Comparison of ENCODE assay signal across 2 worm cellular contexts in genomic region chrX:12172482-12173134, ce11.
A peak's percentile ranks its signal among the peaks of the same experiment; 100 is the strongest.
TF ChIP-seq lines count a peak whose summit lies in the region.

No protein-coding gene starts in this region.

TF ChIP-seq in whole organism, L4 larva, 104 proteins besides CTCF, POLR2A, EP300 and RAD21 (continued from another document and continues in another):
- TF ChIP-seq zip-11 (GFP tag; IDR thresholded peaks at IDR 0.05; lab: Robert Waterston, UW): no peak
- TF ChIP-seq gei-8 (GFP tag; optimal IDR thresholded peaks at IDR 0.05; lab: Kevin White, UChicago): no peak
- no peak for TF ChIP-seq rbr-2 (tag; optimal IDR thresholded peaks at IDR 0.05; lab: Kevin White, UChicago)
- TF ChIP-seq tag-97 (GFP tag; IDR thresholded peaks at IDR 0.05; lab: Robert Waterston, UW): no peak
- no peak for TF ChIP-seq F26F4.8 (GFP tag; conservative IDR thresholded peaks at IDR 0.05; lab: Robert Waterston, UW)
- TF ChIP-seq saeg-2 (GFP tag; IDR thresholded peaks at IDR 0.05; lab: Robert Waterston, UW): no peak
- no peak for TF ChIP-seq egl-43 (GFP tag; IDR thresholded peaks at IDR 0.05; lab: Robert Waterston, UW)
- no peak for TF ChIP-seq set-16 (GFP tag; IDR thresholded peaks at IDR 0.05; lab: Robert Waterston, UW)
- peak in 1 of 2 experiments; percentile 11 for TF ChIP-seq mdl-1 (tag; optimal IDR thresholded peaks at IDR 0.05; lab: Kevin White, UChicago)
- TF ChIP-seq fkh-10 (GFP tag; optimal IDR thresholded peaks at IDR 0.05; lab: Kevin White, UChicago): no peak
- peak; percentile 50; the same call in 1 of the 2 replicates for TF ChIP-seq ceh-20 (GFP tag; IDR thresholded peaks at IDR 0.05; lab: Robert Waterston, UW)
- TF ChIP-seq hlh-30 (tag; optimal IDR thresholded peaks at IDR 0.05; lab: Kevin White, UChicago; ENCODE audit: insufficient read depth): peak; percentile 65
- TF ChIP-seq aly-2 (tag; optimal IDR thresholded peaks at IDR 0.05; lab: Kevin White, UChicago): no peak
- no peak for TF ChIP-seq fos-1 (tag; optimal IDR thresholded peaks at IDR 0.05; lab: Kevin White, UChicago)
- peak in 1 of 2 experiments; percentile 70 for TF ChIP-seq hif-1 (tag; optimal IDR thresholded peaks at IDR 0.05; lab: Kevin White, UChicago)
- TF ChIP-seq Y5F2A.4 (GFP tag; optimal IDR thresholded peaks at IDR 0.05; lab: Kevin White, UChicago): no peak
- TF ChIP-seq ceh-28 (tag; optimal IDR thresholded peaks at IDR 0.05; lab: Kevin White, UChicago): no peak
- no peak for TF ChIP-seq Y48G9A.11 (GFP tag; IDR thresholded peaks at IDR 0.05; lab: Robert Waterston, UW)
- TF ChIP-seq hlh-11 (tag; optimal IDR thresholded peaks at IDR 0.05; lab: Kevin White, UChicago): peak; percentile 91
- no peak for TF ChIP-seq R02D3.7 (tag; optimal IDR thresholded peaks at IDR 0.05; lab: Kevin White, UChicago)
- no peak for TF ChIP-seq nhr-237 (tag; optimal IDR thresholded peaks at IDR 0.05; lab: Kevin White, UChicago)
- TF ChIP-seq mes-2 (tag; optimal IDR thresholded peaks at IDR 0.05; lab: Kevin White, UChicago; ENCODE audit: poor library complexity, severe bottlenecking): peak; percentile 46
- no peak for TF ChIP-seq nhr-25 (tag; optimal IDR thresholded peaks at IDR 0.05; lab: Kevin White, UChicago; ENCODE audit: borderline replicate concordance, insufficient read depth)
- no peak for TF ChIP-seq nhr-11 (tag; optimal IDR thresholded peaks at IDR 0.05; lab: Kevin White, UChicago)
- no peak for TF ChIP-seq daf-19 (GFP tag; conservative IDR thresholded peaks at IDR 0.05; lab: Robert Waterston, UW)
- TF ChIP-seq ama-1 (optimal IDR thresholded peaks at IDR 0.05; lab: Kevin White, UChicago): no peak
- no peak for TF ChIP-seq F49E8.2 (tag; optimal IDR thresholded peaks at IDR 0.05; lab: Kevin White, UChicago; ENCODE audit: borderline replicate concordance)
- no peak for TF ChIP-seq lin-38 (GFP tag; IDR thresholded peaks at IDR 0.05; lab: Robert Waterston, UW)
- no peak for TF ChIP-seq mxl-3 (GFP tag; optimal IDR thresholded peaks at IDR 0.05; lab: Kevin White, UChicago)
- no peak for TF ChIP-seq F10B5.3 (tag; optimal IDR thresholded peaks at IDR 0.05; lab: Kevin White, UChicago)
- no peak for TF ChIP-seq daf-8 (GFP tag; IDR thresholded peaks at IDR 0.05; lab: Robert Waterston, UW)
- TF ChIP-seq hmg-1.1 (GFP tag; IDR thresholded peaks at IDR 0.05; lab: Robert Waterston, UW): peak; percentile 20; the same call in 1 of the 2 replicates
- TF ChIP-seq lim-7 (GFP tag; IDR thresholded peaks at IDR 0.05; lab: Robert Waterston, UW): no peak
- TF ChIP-seq F44E2.7 (GFP tag; IDR thresholded peaks at IDR 0.05; lab: Robert Waterston, UW): no peak
- no peak for TF ChIP-seq madf-5 (GFP tag; IDR thresholded peaks at IDR 0.05; lab: Robert Waterston, UW)
- TF ChIP-seq F37D6.2 (tag; optimal IDR thresholded peaks at IDR 0.05; lab: Kevin White, UChicago): no peak
- TF ChIP-seq unc-62 (GFP tag; optimal IDR thresholded peaks at IDR 0.05 in 1 of 2; lab: Kevin White, UChicago): no peak
- TF ChIP-seq unc-62 (tag; optimal IDR thresholded peaks at IDR 0.05; lab: Kevin White, UChicago): no peak
- TF ChIP-seq ceh-62 (tag; optimal IDR thresholded peaks at IDR 0.05; lab: Kevin White, UChicago): no peak
- TF ChIP-seq D1046.2 (GFP tag; IDR thresholded peaks at IDR 0.05; lab: Robert Waterston, UW): no peak
- TF ChIP-seq nhr-28 (tag; optimal IDR thresholded peaks at IDR 0.05; lab: Kevin White, UChicago): peak; percentile 78
- TF ChIP-seq mep-1 (tag; optimal IDR thresholded peaks at IDR 0.05; lab: Kevin White, UChicago): peak; percentile 49
- TF ChIP-seq ceh-82 (tag; optimal IDR thresholded peaks at IDR 0.05; lab: Kevin White, UChicago): no peak
- no peak for TF ChIP-seq lir-3 (tag; optimal IDR thresholded peaks at IDR 0.05; lab: Kevin White, UChicago)
- TF ChIP-seq ces-1 (GFP tag; optimal IDR thresholded peaks at IDR 0.05; lab: Kevin White, UChicago): no peak
- no peak for TF ChIP-seq aha-1 (tag; lab: Kevin White, UChicago)
- peak; percentile 96 for TF ChIP-seq dmd-6 (GFP tag; IDR thresholded peaks at IDR 0.05; lab: Robert Waterston, UW)
- no peak for TF ChIP-seq nhr-6 (tag; optimal IDR thresholded peaks at IDR 0.05; lab: Kevin White, UChicago)
- TF ChIP-seq tra-1 (GFP tag; IDR thresholded peaks at IDR 0.05; lab: Robert Waterston, UW): peak; percentile 75; the same call in 1 of the 2 replicates
- no peak for TF ChIP-seq lin-13 (GFP tag; optimal IDR thresholded peaks at IDR 0.05; lab: Kevin White, UChicago)
- no peak for TF ChIP-seq nhr-42 (GFP tag; IDR thresholded peaks at IDR 0.05; lab: Robert Waterston, UW)
- TF ChIP-seq pqm-1 (tag; optimal IDR thresholded peaks at IDR 0.05; lab: Kevin White, UChicago): peak; percentile 88
- TF ChIP-seq nhr-102 (tag; optimal IDR thresholded peaks at IDR 0.05; lab: Kevin White, UChicago): peak; percentile 73
- no peak for TF ChIP-seq spr-1 (tag; optimal IDR thresholded peaks at IDR 0.05; lab: Kevin White, UChicago)
- TF ChIP-seq skn-1 (tag; optimal IDR thresholded peaks at IDR 0.05; lab: Kevin White, UChicago): no peak
- TF ChIP-seq lin-15B (tag; optimal IDR thresholded peaks at IDR 0.05; lab: Kevin White, UChicago): no peak
- TF ChIP-seq lin-29 (GFP tag; IDR thresholded peaks at IDR 0.05; lab: Robert Waterston, UW): no peak
- TF ChIP-seq nhr-111 (GFP tag; optimal IDR thresholded peaks at IDR 0.05; lab: Kevin White, UChicago): no peak
- TF ChIP-seq vab-7 (GFP tag; IDR thresholded peaks at IDR 0.05; lab: Robert Waterston, UW): no peak
- TF ChIP-seq lsy-2 (tag; optimal IDR thresholded peaks at IDR 0.05; lab: Kevin White, UChicago): peak in 1 of 2 experiments; percentile 41
- TF ChIP-seq unc-39 (tag; optimal IDR thresholded peaks at IDR 0.05; lab: Kevin White, UChicago): no peak
- no peak for TF ChIP-seq Y105C5A.15 (GFP tag; IDR thresholded peaks at IDR 0.05; lab: Robert Waterston, UW)
- TF ChIP-seq ceh-32 (tag; optimal IDR thresholded peaks at IDR 0.05; lab: Kevin White, UChicago; ENCODE audit: poor library complexity): no peak
- TF ChIP-seq T26A8.4 (GFP tag; IDR thresholded peaks at IDR 0.05; lab: Robert Waterston, UW): peak; percentile 54
- TF ChIP-seq zag-1 (tag; optimal IDR thresholded peaks at IDR 0.05; lab: Kevin White, UChicago): no peak
- peak; percentile 85 for TF ChIP-seq dve-1 (tag; optimal IDR thresholded peaks at IDR 0.05; lab: Kevin White, UChicago; ENCODE audit: insufficient read depth)
- peak; percentile 93 for TF ChIP-seq nhr-48 (tag; optimal IDR thresholded peaks at IDR 0.05; lab: Kevin White, UChicago)

TF ChIP-seq in whole organism, mixed stage, embryonic, 35 proteins besides CTCF, POLR2A, EP300 and RAD21 (continued from another document):
- TF ChIP-seq zip-8 (tag; optimal IDR thresholded peaks at IDR 0.05; lab: Kevin White, UChicago) (no peak), elt-3 (tag; optimal IDR thresholded peaks at IDR 0.05; lab: Kevin White, UChicago) (no peak), lin-32 (GFP tag; optimal IDR thresholded peaks at IDR 0.05; lab: Kevin White, UChicago) (peak; percentile 59), drap-1 (GFP tag; optimal IDR thresholded peaks at IDR 0.05; lab: Kevin White, UChicago) (no peak), flh-1 (GFP tag; optimal IDR thresholded peaks at IDR 0.05; lab: Kevin White, UChicago) (no peak), sptf-1 (tag; optimal IDR thresholded peaks at IDR 0.05; lab: Kevin White, UChicago) (no peak), unc-120 (tag; optimal IDR thresholded peaks at IDR 0.05; lab: Kevin White, UChicago; ENCODE audit: poor library complexity, severe bottlenecking) (no peak), nhr-28 (tag; optimal IDR thresholded peaks at IDR 0.05; lab: Kevin White, UChicago) (no peak), ceh-39 (tag; optimal IDR thresholded peaks at IDR 0.05; lab: Kevin White, UChicago) (no peak), mep-1 (tag; optimal IDR thresholded peaks at IDR 0.05; lab: Kevin White, UChicago) (no peak), hlh-1 (tag; optimal IDR thresholded peaks at IDR 0.05; lab: Kevin White, UChicago) (no peak), mls-2 (tag; optimal IDR thresholded peaks at IDR 0.05; lab: Kevin White, UChicago) (no peak), M03D4.4 (tag; optimal IDR thresholded peaks at IDR 0.05; lab: Kevin White, UChicago) (no peak), ztf-11 (tag; optimal IDR thresholded peaks at IDR 0.05; lab: Kevin White, UChicago) (no peak)
